Fruit fly (Drosophila melanogaster) whole organism, embryonic: ENCODE results near the gene CG1421.

Source experiments
- Abd-B ChIP-seq: fragments of 200-800 bp; sonication (Bioruptor generic); optimal IDR thresholded peaks from 2 replicates; lab custom pipeline; 2018; ENCODE audit warnings: missing biosample characterization, mild to moderate bottlenecking, missing genetic modification characterization, moderate library complexity
- Adf1 ChIP-seq: fragments of 200-800 bp; sonication (Bioruptor generic); IDR thresholded peaks from 2 replicates; pipeline ENCODE4 v1.3.6; 2022; ENCODE audit warnings: missing biosample characterization, missing genetic modification characterization
- Bgb ChIP-seq: fragments of 200-800 bp; sonication (Bioruptor generic); IDR thresholded peaks from 2 replicates; pipeline ENCODE4 v1.3.6; 2022; ENCODE audit warnings: missing biosample characterization, missing genetic modification characterization; ENCODE audit not compliant: partially characterized antibody
- CG11560 ChIP-seq: fragments of 200-800 bp; sonication (Bioruptor generic); IDR thresholded peaks from 3 replicates; pipeline ENCODE4 v1.3.6; 2022; ENCODE audit warnings: missing biosample characterization, missing genetic modification characterization
- CG17912 ChIP-seq: fragments of 200-800 bp; sonication (Bioruptor generic); optimal IDR thresholded peaks from 2 replicates; lab custom pipeline; 2018; ENCODE audit warnings: missing biosample characterization, mild to moderate bottlenecking, missing genetic modification characterization
- CG1832 ChIP-seq: fragments of 200-800 bp; sonication (Bioruptor generic); optimal IDR thresholded peaks from 2 replicates; lab custom pipeline; 2017; ENCODE audit warnings: missing biosample characterization, mild to moderate bottlenecking, missing genetic modification characterization, inconsistent platforms
- CG2199 ChIP-seq: fragments of 200-800 bp; sonication (Bioruptor generic); IDR thresholded peaks from 3 replicates; pipeline ENCODE4 v1.3.6; 2022; ENCODE audit warnings: missing biosample characterization, missing genetic modification characterization
- CG2712 ChIP-seq: fragments of 200-800 bp; optimal IDR thresholded peaks from 3 replicates; lab custom pipeline; 2019; ENCODE audit warnings: missing biosample characterization, mild to moderate bottlenecking, missing genetic modification characterization, moderate library complexity
- CG33557 ChIP-seq: fragments of 200-800 bp; sonication (Bioruptor generic); optimal IDR thresholded peaks from 2 replicates; lab custom pipeline; 2019; ENCODE audit warnings: missing biosample characterization, mild to moderate bottlenecking, missing genetic modification characterization, moderate library complexity
- CG34224 ChIP-seq: fragments of 200-800 bp; sonication (Bioruptor generic); IDR thresholded peaks from 3 replicates; pipeline ENCODE4 v1.3.6; 2022; ENCODE audit warnings: missing biosample characterization, missing genetic modification characterization; ENCODE audit not compliant: partially characterized antibody
- CG4360 ChIP-seq: fragments of 200-800 bp; sonication (Bioruptor generic); IDR thresholded peaks from 2 replicates; pipeline ENCODE4 v1.3.6; 2022; ENCODE audit warnings: missing biosample characterization, missing genetic modification characterization
- CG6654 ChIP-seq: fragments of 200-800 bp; sonication (Bioruptor generic); optimal IDR thresholded peaks from 2 replicates; lab custom pipeline; 2017; ENCODE audit warnings: missing biosample characterization, mild to moderate bottlenecking, missing genetic modification characterization
- CG7987 ChIP-seq: fragments of 200-800 bp; sonication (Bioruptor generic); optimal IDR thresholded peaks from 2 replicates; lab custom pipeline; 2018; ENCODE audit warnings: missing biosample characterization, mild to moderate bottlenecking, missing genetic modification characterization, moderate library complexity
- CG9609 ChIP-seq: fragments of 200-800 bp; sonication (Bioruptor generic); optimal IDR thresholded peaks from 3 replicates; lab custom pipeline; 2016; ENCODE audit warnings: missing biosample characterization, missing genetic modification characterization
- CG9932 ChIP-seq: fragments of 200-800 bp; sonication (Bioruptor generic); IDR thresholded peaks from 2 replicates; pipeline ENCODE4 v1.3.6; 2022; ENCODE audit warnings: missing biosample characterization, missing genetic modification characterization
- Deaf1 ChIP-seq: fragments of 200-800 bp; optimal IDR thresholded peaks from 3 replicates; lab custom pipeline; 2019; ENCODE audit warnings: missing biosample characterization, mild to moderate bottlenecking, missing genetic modification characterization, moderate library complexity
- Dp ChIP-seq: fragments of 200-800 bp; sonication (Bioruptor generic); optimal IDR thresholded peaks from 2 replicates; lab custom pipeline; 2018; ENCODE audit warnings: missing biosample characterization, mild to moderate bottlenecking, missing genetic modification characterization, moderate library complexity
- HHEX ChIP-seq: fragments of 200-800 bp; sonication (Bioruptor generic); optimal IDR thresholded peaks from 3 replicates; lab custom pipeline; 2017; ENCODE audit warnings: missing biosample characterization, mild to moderate bottlenecking, missing genetic modification characterization, missing genetic modification reagents
- Hr39 ChIP-seq: fragments of >200 bp; optimal IDR thresholded peaks from 2 replicates; lab custom pipeline; 2017
- Jarid2 ChIP-seq: fragments of 200-800 bp; sonication (Bioruptor generic); optimal IDR thresholded peaks from 3 replicates; lab custom pipeline; 2017; ENCODE audit warnings: mild to moderate bottlenecking, missing biosample characterization, missing genetic modification reagents, missing genetic modification characterization
- Kr ChIP-seq: fragments of 200-800 bp; sonication (Bioruptor generic); optimal IDR thresholded peaks from 2 replicates; lab custom pipeline; 2017; ENCODE audit warnings: missing biosample characterization, mild to moderate bottlenecking, missing genetic modification characterization
- Med ChIP-seq: fragments of 200-800 bp; sonication (Bioruptor generic); peaks from one replicate; lab custom pipeline; 2016; ENCODE audit warnings: missing biosample characterization, missing genetic modification characterization, mild to moderate bottlenecking, inconsistent platforms, moderate library complexity
- Nf-YB ChIP-seq: fragments of 200-800 bp; sonication (Bioruptor generic); optimal IDR thresholded peaks from 3 replicates; lab custom pipeline; 2019; ENCODE audit warnings: missing biosample characterization, mild to moderate bottlenecking, missing genetic modification characterization, moderate library complexity
- Sin3A ChIP-seq: fragments of >200 bp; optimal IDR thresholded peaks from 2 replicates; lab custom pipeline; 2018
- Tbp ChIP-seq: fragments of >200 bp; optimal IDR thresholded peaks from 2 replicates; lab custom pipeline; 2018; ENCODE audit warnings: missing biosample characterization, missing genetic modification characterization
- Xrp1 ChIP-seq: fragments of 200-800 bp; sonication (Bioruptor generic); IDR thresholded peaks from 2 replicates; pipeline ENCODE4 v1.3.6; 2022; ENCODE audit warnings: missing biosample characterization, missing genetic modification characterization
- abd-A ChIP-seq: fragments of 200-800 bp; sonication (Bioruptor generic); optimal IDR thresholded peaks from 3 replicates; lab custom pipeline; 2019; ENCODE audit warnings: missing biosample characterization, mild to moderate bottlenecking, missing genetic modification characterization, moderate library complexity
- cato ChIP-seq: fragments of 200-800 bp; sonication (Bioruptor generic); optimal IDR thresholded peaks from 2 replicates; lab custom pipeline; 2016; ENCODE audit warnings: missing biosample characterization, missing genetic modification characterization, borderline replicate concordance
- corto ChIP-seq: fragments of 200-800 bp; sonication (Bioruptor generic); optimal IDR thresholded peaks from 2 replicates; lab custom pipeline; 2016; ENCODE audit warnings: missing biosample characterization, mild to moderate bottlenecking, missing genetic modification characterization, moderate library complexity
- crol ChIP-seq: fragments of 200-800 bp; sonication (Bioruptor generic); IDR thresholded peaks from 2 replicates; pipeline ENCODE4 v1.3.6; 2022; ENCODE audit warnings: missing biosample characterization, missing genetic modification characterization
- dmrt99B ChIP-seq: fragments of 200-800 bp; sonication (Bioruptor generic); optimal IDR thresholded peaks from 2 replicates; lab custom pipeline; 2018; ENCODE audit warnings: missing biosample characterization, mild to moderate bottlenecking, missing genetic modification characterization, moderate library complexity
- eve ChIP-seq, 2 experiments: fragments of >200 bp; optimal IDR thresholded peaks; 2 replicates each; lab custom pipeline; 2017; ENCODE audit warnings: missing biosample characterization in 2 of 2, missing genetic modification characterization in 2 of 2
- exex ChIP-seq: fragments of 200-800 bp; sonication (Bioruptor generic); optimal IDR thresholded peaks from 4 replicates; lab custom pipeline; 2018; ENCODE audit warnings: missing biosample characterization, mild to moderate bottlenecking, missing genetic modification characterization, moderate library complexity
- hkb ChIP-seq, 2 experiments: fragments of 200-800 bp in 1 of 2; fragments of >200 bp in 1 of 2; sonication (Bioruptor generic) in 1 of 2; IDR thresholded peaks in 1 of 2; optimal IDR thresholded peaks in 1 of 2; 2 replicates each; pipeline versions ENCODE4 v1.3.6 to Lab custom; 2017 to 2022; ENCODE audit warnings: missing biosample characterization in 1 of 2, missing genetic modification characterization in 1 of 2
- hth ChIP-seq: fragments of >200 bp; optimal IDR thresholded peaks from 2 replicates; lab custom pipeline; 2017; ENCODE audit warnings: inconsistent platforms
- jing ChIP-seq: fragments of 200-800 bp; sonication (Bioruptor generic); optimal IDR thresholded peaks from 2 replicates; lab custom pipeline; 2018; ENCODE audit warnings: missing biosample characterization, mild to moderate bottlenecking, missing genetic modification characterization
- phol ChIP-seq: fragments of 200-800 bp; sonication (Bioruptor generic); optimal IDR thresholded peaks from 3 replicates; lab custom pipeline; 2018; ENCODE audit warnings: missing biosample characterization, mild to moderate bottlenecking, missing genetic modification characterization, moderate library complexity
- row ChIP-seq: fragments of 200-800 bp; sonication (Bioruptor generic); IDR thresholded peaks from 3 replicates; pipeline ENCODE4 v1.3.6; 2022; ENCODE audit warnings: missing biosample characterization, missing genetic modification characterization
- sd ChIP-seq: fragments of 200-800 bp; sonication (Bioruptor generic); optimal IDR thresholded peaks from 3 replicates; lab custom pipeline; 2018; ENCODE audit warnings: missing biosample characterization, mild to moderate bottlenecking, missing genetic modification characterization, moderate library complexity
- slbo ChIP-seq: fragments of 200-800 bp; sonication (Bioruptor generic); IDR thresholded peaks from 2 replicates; pipeline ENCODE4 v1.3.6; 2022; ENCODE audit warnings: missing biosample characterization, missing genetic modification characterization
- so ChIP-seq: fragments of 200-800 bp; sonication (Bioruptor generic); IDR thresholded peaks from 3 replicates; pipeline ENCODE4 v1.3.6; 2022; ENCODE audit warnings: missing biosample characterization, missing genetic modification characterization
- sqz ChIP-seq: fragments of 200-800 bp; sonication (Bioruptor generic); optimal IDR thresholded peaks from 3 replicates; lab custom pipeline; 2018; ENCODE audit warnings: missing biosample characterization, mild to moderate bottlenecking, missing genetic modification characterization
- tgo ChIP-seq: fragments of 200-800 bp; sonication (Bioruptor generic); IDR thresholded peaks from 3 replicates; pipeline ENCODE4 v1.3.6; 2022; ENCODE audit warnings: missing biosample characterization, missing genetic modification characterization
- unc-4 ChIP-seq: fragments of 200-800 bp; sonication (Bioruptor generic); IDR thresholded peaks from 2 replicates; pipeline ENCODE4 v1.3.6; 2022; ENCODE audit warnings: missing biosample characterization, missing genetic modification characterization; ENCODE audit not compliant: partially characterized antibody
- zen2 ChIP-seq: fragments of 200-800 bp; sonication (Bioruptor generic); IDR thresholded peaks from 3 replicates; pipeline ENCODE4 v1.3.6; 2022; ENCODE audit warnings: missing biosample characterization, missing genetic modification characterization; ENCODE audit not compliant: partially characterized antibody

Gene CG1421

dm6 chr2L:21890205-21890604 is 12.6 kb upstream of the CG1421 start:
- TF ChIP-seq CG7987 (GFP tag; lab: Kevin White, UChicago): no peak
- TF ChIP-seq CG9609 (GFP tag; lab: Kevin White, UChicago): no peak
- TF ChIP-seq CG4360 (GFP tag; lab: Robert Waterston, UW): peak; percentile 56
- TF ChIP-seq so (GFP tag; lab: Robert Waterston, UW): no peak
- TF ChIP-seq sqz (GFP tag; lab: Kevin White, UChicago): peak; percentile 5
- TF ChIP-seq row (GFP tag; lab: Robert Waterston, UW): no peak
- no peak for TF ChIP-seq hth (lab: Kevin White, UChicago)
- TF ChIP-seq abd-A: peak; percentile 62
- TF ChIP-seq, all 482 proteins: peak for 3

- TF ChIP-seq crol: peak; percentile 57; the same call in 1 of the 2 replicates
- no peak for TF ChIP-seq Kr (GFP tag; lab: Kevin White, UChicago)
- TF ChIP-seq CG2712 (tag; lab: Kevin White, UChicago): no peak
- peak; percentile 51 for TF ChIP-seq Abd-B (GFP tag; lab: Kevin White, UChicago)
- no peak for TF ChIP-seq CG17912
- 0 out of 3 replicates have a peak, but pooled peaks have one; percentile 29 for TF ChIP-seq so (GFP tag; lab: Robert Waterston, UW)
- no peak for TF ChIP-seq unc-4
- TF ChIP-seq CG2199 (GFP tag; lab: Robert Waterston, UW): 0 out of 3 replicates have a peak, but pooled peaks have one; percentile 38
- no peak for TF ChIP-seq CG9932 (GFP tag; lab: Robert Waterston, UW)
- TF ChIP-seq Med: peak; percentile 30
- no peak for TF ChIP-seq phol (tag; lab: Kevin White, UChicago)
- peak; percentile 1 for TF ChIP-seq sd (tag; lab: Kevin White, UChicago)
Measured at dm6 chr2L:21896046-21896445, 6.7 kb upstream of the CG1421 start.

dm6 chr2L:21898189-21898588 is 4.6 kb upstream of the CG1421 start, which contains the start of gene CG11629:
Gene CG11629 (minus strand): TSS chr2L:21898289.
- no peak for TF ChIP-seq dmrt99B (tag; lab: Kevin White, UChicago)
- TF ChIP-seq zen2 (GFP tag; lab: Robert Waterston, UW): no peak
- TF ChIP-seq CG11560: no peak
- TF ChIP-seq Dp (GFP tag; lab: Kevin White, UChicago): no peak
- no peak for TF ChIP-seq Deaf1
- no peak for TF ChIP-seq tgo (GFP tag; lab: Robert Waterston, UW)
- no peak for TF ChIP-seq Xrp1 (GFP tag; lab: Robert Waterston, UW)
- no peak for TF ChIP-seq corto
- no peak for TF ChIP-seq CG34224 (GFP tag; lab: Robert Waterston, UW)
- TF ChIP-seq hkb (optimal IDR thresholded peaks at IDR 0.05; lab: Kevin White, UChicago): no peak
- no peak for TF ChIP-seq hkb (GFP tag; IDR thresholded peaks at IDR 0.05; lab: Robert Waterston, UW)
- no peak for TF ChIP-seq Sin3A (lab: Kevin White, UChicago)
- TF ChIP-seq Adf1 (GFP tag; lab: Robert Waterston, UW): no peak

- TF ChIP-seq slbo (GFP tag; lab: Robert Waterston, UW) (no peak), HHEX (no peak), jing (GFP tag; lab: Kevin White, UChicago) (peak; percentile 21), Tbp (GFP tag; lab: Kevin White, UChicago) (peak; percentile 68), exex (tag; lab: Kevin White, UChicago) (no peak), abd-A (peak; percentile 90), Jarid2 (peak; percentile 67), CG33557 (GFP tag; lab: Kevin White, UChicago) (no peak), Nf-YB (GFP tag; lab: Kevin White, UChicago) (peak; percentile 98), Xrp1 (GFP tag; lab: Robert Waterston, UW) (no peak), Bgb (GFP tag; lab: Robert Waterston, UW) (0 out of 2 replicates have a peak, but pooled peaks have one; percentile 26), Hr39 (peak; percentile 38), CG6654 (GFP tag; lab: Kevin White, UChicago) (no peak), cato (no peak), eve (GFP tag; optimal IDR thresholded peaks at IDR 0.05; lab: Kevin White, UChicago) (no peak), CG1832 (GFP tag; lab: Kevin White, UChicago) (peak; percentile 89)
Measured at dm6 chr2L:21899001-21899715, 3.6 kb upstream of the CG1421 start.
